Worm (Caenorhabditis elegans) whole organism, L4 larva: ENCODE data around the gene zyg-9.
A peak's percentile ranks its signal among the peaks of the same experiment; 100 is the strongest.

Experiments used
- F10B5.3 ChIP-seq: sonication (generic microtip); optimal IDR thresholded peaks from 2 replicates; lab custom pipeline; 2016; ENCODE audit warnings: mild to moderate bottlenecking, missing genetic modification characterization, missing compliant biosample characterization
- F26F4.8 ChIP-seq: fragments of 200-800 bp; sonication (Bioruptor generic); conservative IDR thresholded peaks from 2 replicates; pipeline ENCODE4 v1.3.6; 2022; ENCODE audit warnings: missing genetic modification characterization, missing compliant biosample characterization
- R02D3.7 ChIP-seq: fragments of 150-350 bp; sonication (generic microtip); optimal IDR thresholded peaks from 3 replicates; lab custom pipeline; 2014; ENCODE audit warnings: missing biosample characterization, missing genetic modification characterization
- Y105C5A.15 ChIP-seq: fragments of 200-800 bp; sonication (Bioruptor generic); IDR thresholded peaks from 2 replicates; pipeline ENCODE4 v1.3.6; 2022; ENCODE audit warnings: missing genetic modification characterization, missing compliant biosample characterization
- arid-1 ChIP-seq: fragments of 200-800 bp; sonication (Bioruptor generic); conservative IDR thresholded peaks from 2 replicates; pipeline ENCODE4 v1.3.6; 2022; ENCODE audit warnings: missing genetic modification reagents, missing genetic modification characterization, missing compliant biosample characterization
- ceh-20 ChIP-seq: fragments of 200-800 bp; sonication (Bioruptor generic); IDR thresholded peaks from 2 replicates; pipeline ENCODE4 v1.3.6; 2022; ENCODE audit warnings: missing genetic modification reagents, missing genetic modification characterization, missing compliant biosample characterization
- ceh-28 ChIP-seq: fragments of 150-350 bp; optimal IDR thresholded peaks from 2 replicates; lab custom pipeline; 2014; ENCODE audit warnings: missing biosample characterization, missing genetic modification reagents, missing genetic modification characterization
- ctbp-1 ChIP-seq: fragments of 200-800 bp; sonication (Bioruptor generic); IDR thresholded peaks from 2 replicates; pipeline ENCODE4 v1.3.6; 2022; ENCODE audit warnings: missing genetic modification reagents, missing genetic modification characterization, missing compliant biosample characterization
- daf-8 ChIP-seq: fragments of 200-800 bp; sonication (Bioruptor generic); IDR thresholded peaks from 2 replicates; pipeline ENCODE4 v1.3.6; 2022; ENCODE audit warnings: missing genetic modification characterization, missing compliant biosample characterization
- dpl-1 ChIP-seq: fragments of 150-350 bp; optimal IDR thresholded peaks from 2 replicates; lab custom pipeline; 2014; ENCODE audit warnings: missing biosample characterization, missing genetic modification reagents, missing genetic modification characterization
- duxl-1 ChIP-seq: sonication (generic microtip); optimal IDR thresholded peaks from 2 replicates; lab custom pipeline; 2016; ENCODE audit warnings: mild to moderate bottlenecking, missing genetic modification characterization, moderate library complexity, missing compliant biosample characterization; ENCODE audit not compliant: poor library complexity
- dve-1 ChIP-seq: sonication (generic microtip); optimal IDR thresholded peaks from 2 replicates; lab custom pipeline; 2017; ENCODE audit warnings: antibody characterized with exemption, mild to moderate bottlenecking, missing genetic modification characterization, missing compliant biosample characterization; ENCODE audit not compliant: insufficient read depth
- fkh-10 ChIP-seq: fragments of 150-350 bp; optimal IDR thresholded peaks from 2 replicates; lab custom pipeline; 2014; ENCODE audit warnings: missing biosample characterization, missing genetic modification reagents, missing genetic modification characterization
- fos-1 ChIP-seq: fragments of 150-350 bp; optimal IDR thresholded peaks from 2 replicates; lab custom pipeline; 2014; ENCODE audit warnings: missing biosample characterization, missing genetic modification characterization
- hmg-1.1 ChIP-seq: fragments of 200-800 bp; sonication (Bioruptor generic); IDR thresholded peaks from 2 replicates; pipeline ENCODE4 v1.3.6; 2022; ENCODE audit warnings: missing genetic modification reagents, missing genetic modification characterization, missing compliant biosample characterization
- lin-38 ChIP-seq: fragments of 200-800 bp; sonication (Bioruptor generic); IDR thresholded peaks from 2 replicates; pipeline ENCODE4 v1.3.6; 2022; ENCODE audit warnings: missing genetic modification reagents, missing genetic modification characterization, missing compliant biosample characterization
- lin-39 ChIP-seq: fragments of 150-350 bp; optimal IDR thresholded peaks from 2 replicates; lab custom pipeline; 2014; ENCODE audit warnings: missing biosample characterization, missing genetic modification reagents, missing genetic modification characterization
- lsy-2 ChIP-seq, 2 experiments: fragments of 150-350 bp in 1 of 2; sonication (generic microtip) in 1 of 2; optimal IDR thresholded peaks; 2 replicates each; lab custom pipeline; 2014 to 2017; ENCODE audit warnings: missing biosample characterization in 2 of 2, missing genetic modification characterization in 2 of 2
- mep-1 ChIP-seq: fragments of 150-350 bp; sonication (generic microtip); optimal IDR thresholded peaks from 3 replicates; lab custom pipeline; 2014; ENCODE audit warnings: missing biosample characterization, missing genetic modification characterization
- mes-2 ChIP-seq: sonication (generic microtip); optimal IDR thresholded peaks from 2 replicates; lab custom pipeline; 2016; ENCODE audit warnings: missing genotype, mild to moderate bottlenecking, missing genetic modification characterization, missing compliant biosample characterization; ENCODE audit not compliant: poor library complexity, severe bottlenecking
- nhr-102 ChIP-seq: sonication (generic microtip); optimal IDR thresholded peaks from 2 replicates; lab custom pipeline; 2016; ENCODE audit warnings: mild to moderate bottlenecking, missing genetic modification characterization, moderate library complexity, missing compliant biosample characterization
- nhr-25 ChIP-seq: sonication (generic microtip); optimal IDR thresholded peaks from 2 replicates; lab custom pipeline; 2017; ENCODE audit warnings: missing genetic modification characterization, mild to moderate bottlenecking, missing compliant biosample characterization, antibody characterized with exemption, moderate library complexity, borderline replicate concordance; ENCODE audit not compliant: insufficient read depth
- nhr-28 ChIP-seq: fragments of 150-350 bp; optimal IDR thresholded peaks from 2 replicates; lab custom pipeline; 2014; ENCODE audit warnings: missing biosample characterization, missing genetic modification characterization
- nhr-76 ChIP-seq: fragments of 150-350 bp; optimal IDR thresholded peaks from 2 replicates; lab custom pipeline; 2014; ENCODE audit warnings: missing biosample characterization, missing genetic modification characterization
- rbr-2 ChIP-seq: sonication (generic microtip); optimal IDR thresholded peaks from 2 replicates; lab custom pipeline; 2016; ENCODE audit warnings: missing genotype, missing genetic modification characterization, missing compliant biosample characterization
- set-16 ChIP-seq: fragments of 200-800 bp; sonication (Bioruptor generic); IDR thresholded peaks from 2 replicates; pipeline ENCODE4 v1.3.6; 2022; ENCODE audit warnings: missing genetic modification reagents, missing genetic modification characterization, missing compliant biosample characterization
- snpc-1.2 ChIP-seq: fragments of 200-800 bp; sonication (Bioruptor generic); IDR thresholded peaks from 2 replicates; pipeline ENCODE4 v1.3.6; 2022; ENCODE audit warnings: missing genetic modification reagents, missing genetic modification characterization, missing compliant biosample characterization
- spr-1 ChIP-seq: sonication (generic microtip); optimal IDR thresholded peaks from 2 replicates; lab custom pipeline; 2016; ENCODE audit warnings: mild to moderate bottlenecking, missing genetic modification characterization, missing compliant biosample characterization
- unc-130 ChIP-seq: sonication (generic microtip); optimal IDR thresholded peaks from 2 replicates; lab custom pipeline; 2016; ENCODE audit warnings: missing genetic modification reagents, missing genetic modification characterization, missing compliant biosample characterization
- zfp-3 ChIP-seq: fragments of 200-800 bp; sonication (Bioruptor generic); conservative IDR thresholded peaks from 2 replicates; pipeline ENCODE4 v1.3.6; 2022; ENCODE audit warnings: missing genetic modification reagents, missing genetic modification characterization, missing compliant biosample characterization
- zip-11 ChIP-seq: fragments of 200-800 bp; sonication (Bioruptor generic); IDR thresholded peaks from 2 replicates; pipeline ENCODE4 v1.3.6; 2022; ENCODE audit warnings: missing genetic modification characterization, missing compliant biosample characterization

zyg-9 gene

DNA sequence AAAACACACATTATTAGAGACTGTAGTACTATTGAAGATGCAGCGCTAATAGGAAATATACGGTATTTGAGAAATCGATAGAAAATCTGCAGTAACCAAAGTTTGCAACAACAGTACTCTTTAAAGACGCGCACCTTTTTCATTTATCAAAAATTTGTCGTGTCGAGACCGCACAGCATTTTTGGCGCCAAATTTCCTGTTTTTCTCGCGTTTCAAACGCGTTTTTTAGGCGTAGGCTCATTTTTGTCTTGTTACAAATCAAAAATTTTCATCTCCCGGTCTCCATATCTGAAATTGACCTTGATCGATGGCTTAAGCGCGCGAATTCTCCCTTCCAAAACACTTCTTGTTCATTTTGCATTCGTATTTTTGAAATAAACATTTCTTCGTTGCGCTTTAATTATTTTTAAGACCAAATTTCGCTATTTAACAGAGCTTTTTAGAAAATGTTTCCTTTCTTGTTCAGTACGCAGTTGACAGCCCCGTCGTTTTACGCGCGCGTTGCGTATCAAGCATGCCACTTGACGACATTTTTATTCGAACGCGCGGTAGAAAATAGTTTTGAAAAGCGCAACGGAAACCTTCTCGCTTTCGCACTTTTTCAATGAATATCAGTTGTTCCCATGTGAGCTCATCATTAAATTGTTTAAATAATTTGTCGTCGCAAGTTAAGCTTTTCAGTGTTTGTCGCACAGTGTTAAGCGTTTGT is 783 bp upstream of the zyg-9 start:
- TF ChIP-seq unc-130 (GFP tag; lab: Kevin White, UChicago) = peak; percentile 21
- TF ChIP-seq lin-38 (GFP tag; lab: Robert Waterston, UW) = 0 out of 2 replicates have a peak, but pooled peaks have one; percentile 22
- no peak for TF ChIP-seq nhr-28 (tag; lab: Kevin White, UChicago)
- peak; percentile 13 for TF ChIP-seq dpl-1 (GFP tag; lab: Kevin White, UChicago)

DNA sequence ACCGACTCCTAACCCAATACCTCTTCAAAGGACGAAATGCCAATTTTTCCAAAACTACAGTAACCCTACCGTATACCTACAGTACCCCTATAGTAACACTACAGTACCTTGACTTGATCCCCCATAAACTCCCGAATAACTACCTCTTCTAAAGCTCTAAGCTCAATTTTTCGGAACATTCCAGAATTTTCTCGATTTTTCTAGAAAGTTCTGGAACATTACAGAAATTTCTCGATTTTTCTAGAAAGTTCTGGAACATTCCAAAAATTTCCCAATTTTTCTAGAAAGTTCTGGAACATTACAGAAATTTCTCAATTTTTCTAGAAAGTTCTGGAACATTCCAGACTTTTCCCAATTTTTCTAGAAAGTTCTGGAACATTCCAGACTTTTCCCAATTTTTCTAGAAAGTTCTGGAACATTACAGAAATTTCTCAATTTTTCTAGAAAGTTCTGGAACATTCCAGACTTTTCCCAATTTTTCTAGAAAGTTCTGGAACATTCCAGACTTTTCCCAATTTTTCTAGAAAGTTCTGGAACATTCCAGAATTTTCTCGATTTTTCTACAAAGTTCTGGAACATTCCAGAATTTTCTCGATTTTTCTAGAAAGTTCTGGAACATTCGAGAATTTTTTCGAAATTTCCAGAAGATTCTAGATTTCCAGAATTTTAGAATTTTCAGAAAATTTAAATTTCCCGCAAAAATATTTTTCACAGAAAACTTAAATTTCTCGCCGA is 2.4 kb downstream of the zyg-9 start:
- peak; percentile 34; the same call in 1 of the 2 replicates for TF ChIP-seq arid-1 (GFP tag; lab: Robert Waterston, UW)

DNA sequence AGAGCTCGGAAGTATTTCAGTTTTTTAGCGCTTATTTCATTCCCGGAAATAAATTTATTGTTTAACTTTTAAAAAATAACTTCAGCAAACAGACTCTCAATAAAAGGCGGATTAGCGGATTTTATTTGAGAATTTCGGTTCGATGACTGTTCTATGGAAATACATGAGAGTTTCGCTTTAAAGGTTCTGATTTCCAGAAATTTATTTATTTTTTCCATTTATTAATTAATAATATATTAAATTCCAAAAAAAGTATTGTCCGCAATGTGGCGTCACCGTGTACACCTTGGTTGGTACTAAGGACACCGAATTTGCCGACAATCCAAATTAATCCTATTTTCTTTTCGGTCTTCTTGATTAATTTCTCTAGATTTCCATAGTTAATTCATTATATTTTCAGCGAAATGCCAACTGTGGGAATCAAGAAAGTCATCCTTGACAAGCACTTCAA is 6.9 kb downstream of the zyg-9 start, which contains the start of gene fars-3:
fars-3 (plus strand) TSS at position 401 of the 451 bp plus-strand sequence.
- TF ChIP-seq fkh-10 (GFP tag; lab: Kevin White, UChicago) = no peak
- TF ChIP-seq nhr-102 (tag; lab: Kevin White, UChicago) = peak; percentile 27
- TF ChIP-seq nhr-76 = no peak
- peak; percentile 65 for TF ChIP-seq mes-2 (tag; lab: Kevin White, UChicago)
- TF ChIP-seq arid-1 (GFP tag; lab: Robert Waterston, UW) = peak; percentile 14; the same call in 1 of the 2 replicates
- TF ChIP-seq fos-1 (tag; lab: Kevin White, UChicago) = no peak
- TF ChIP-seq snpc-1.2 (GFP tag; lab: Robert Waterston, UW) = peak; percentile 64; the same call in 1 of the 2 replicates
- TF ChIP-seq lin-38 (GFP tag; lab: Robert Waterston, UW) = peak; percentile 67; the same call in 1 of the 2 replicates
- TF ChIP-seq spr-1 (tag; lab: Kevin White, UChicago) = no peak
- TF ChIP-seq ceh-28 (tag; lab: Kevin White, UChicago) = no peak
- no peak for TF ChIP-seq Y105C5A.15 (GFP tag; lab: Robert Waterston, UW)
- 0 out of 2 replicates have a peak, but pooled peaks have one; percentile 10 for TF ChIP-seq zfp-3 (GFP tag; lab: Robert Waterston, UW)
- TF ChIP-seq lsy-2 (tag; optimal IDR thresholded peaks at IDR 0.05; lab: Kevin White, UChicago) = peak in 1 of 2 experiments; percentile 66
- TF ChIP-seq F26F4.8 (GFP tag; lab: Robert Waterston, UW) = no peak
- no peak for TF ChIP-seq nhr-28 (tag; lab: Kevin White, UChicago)
- peak; percentile 43; the same call in 1 of the 2 replicates for TF ChIP-seq ctbp-1 (GFP tag; lab: Robert Waterston, UW)
- TF ChIP-seq set-16 (GFP tag; lab: Robert Waterston, UW) = no peak
- peak; percentile 76 for TF ChIP-seq mep-1 (tag; lab: Kevin White, UChicago)
- peak; percentile 25 for TF ChIP-seq rbr-2 (tag; lab: Kevin White, UChicago)
- TF ChIP-seq dpl-1 (GFP tag; lab: Kevin White, UChicago) = peak; percentile 45
- TF ChIP-seq F10B5.3 = no peak
- no peak for TF ChIP-seq R02D3.7
- TF ChIP-seq daf-8 = no peak
- TF ChIP-seq lin-39 (tag; lab: Kevin White, UChicago) = no peak
- TF ChIP-seq hmg-1.1 (GFP tag; lab: Robert Waterston, UW) = no peak
- TF ChIP-seq nhr-25 (tag; lab: Kevin White, UChicago) = no peak
- no peak for TF ChIP-seq zip-11 (GFP tag; lab: Robert Waterston, UW)
- TF ChIP-seq duxl-1 (tag; lab: Kevin White, UChicago) = peak; percentile 37
- TF ChIP-seq dve-1 (tag; lab: Kevin White, UChicago) = no peak
- no peak for TF ChIP-seq unc-130 (GFP tag; lab: Kevin White, UChicago)
- TF ChIP-seq ceh-20 (GFP tag; lab: Robert Waterston, UW) = no peak
